Fruit fly (Drosophila melanogaster) whole organism, embryonic: ENCODE data around the gene anchor.
A peak's percentile ranks its signal among the peaks of the same experiment; 100 is the strongest.

ENCODE experiments used
- Atf3 ChIP-seq: fragments of 200-800 bp; sonication (Bioruptor generic); optimal IDR thresholded peaks from 3 replicates; lab custom pipeline; 2016; ENCODE audit warnings: missing biosample characterization, missing genetic modification characterization
- Bgb ChIP-seq: fragments of 200-800 bp; sonication (Bioruptor generic); IDR thresholded peaks from 2 replicates; pipeline ENCODE4 v1.3.6; 2022; ENCODE audit warnings: missing biosample characterization, missing genetic modification characterization; ENCODE audit not compliant: partially characterized antibody
- Blimp-1 ChIP-seq: fragments of 200-800 bp; sonication (Bioruptor generic); optimal IDR thresholded peaks from 3 replicates; lab custom pipeline; 2018; ENCODE audit warnings: missing biosample characterization, missing genetic modification characterization, mild to moderate bottlenecking, moderate library complexity, missing genetic modification reagents
- CG10209 ChIP-seq: fragments of 200-800 bp; sonication (Bioruptor generic); optimal IDR thresholded peaks from 3 replicates; lab custom pipeline; 2017; ENCODE audit warnings: missing biosample characterization, mild to moderate bottlenecking, missing genetic modification characterization, missing genetic modification reagents
- CG10274 ChIP-seq: fragments of 200-800 bp; sonication (Bioruptor generic); optimal IDR thresholded peaks from 3 replicates; lab custom pipeline; 2017; ENCODE audit warnings: missing biosample characterization, mild to moderate bottlenecking, missing genetic modification characterization
- CG11093 ChIP-seq: fragments of 200-800 bp; sonication (Bioruptor generic); IDR thresholded peaks from 3 replicates; pipeline ENCODE4 v1.3.6; 2022; ENCODE audit warnings: missing biosample characterization, missing genetic modification characterization
- CG11504 ChIP-seq: fragments of 200-800 bp; sonication (Bioruptor generic); optimal IDR thresholded peaks from 3 replicates; lab custom pipeline; 2019; ENCODE audit warnings: missing biosample characterization, mild to moderate bottlenecking, missing genetic modification characterization, moderate library complexity
- CG12219 ChIP-seq: fragments of 200-800 bp; sonication (Bioruptor generic); optimal IDR thresholded peaks from 3 replicates; lab custom pipeline; 2018; ENCODE audit warnings: missing biosample characterization, mild to moderate bottlenecking, missing genetic modification characterization
- CG12769 ChIP-seq: fragments of 200-800 bp; sonication (Bioruptor generic); optimal IDR thresholded peaks from 2 replicates; lab custom pipeline; 2019; ENCODE audit warnings: missing biosample characterization, mild to moderate bottlenecking, missing genetic modification characterization, moderate library complexity
- CG14014 ChIP-seq: fragments of 200-800 bp; sonication (Bioruptor generic); IDR thresholded peaks from 2 replicates; pipeline ENCODE4 v1.3.6; 2022; ENCODE audit warnings: missing biosample characterization, missing genetic modification characterization
- CG17361 ChIP-seq: fragments of 200-800 bp; sonication (Bioruptor generic); IDR thresholded peaks from 3 replicates; pipeline ENCODE4 v1.3.6; 2022; ENCODE audit warnings: missing biosample characterization, missing genetic modification characterization
- CG2120 ChIP-seq: fragments of 200-800 bp; sonication (Bioruptor generic); optimal IDR thresholded peaks from 3 replicates; lab custom pipeline; 2016; ENCODE audit warnings: missing biosample characterization, missing genetic modification characterization
- CG30403 ChIP-seq: fragments of 200-800 bp; sonication (Bioruptor generic); optimal IDR thresholded peaks from 3 replicates; lab custom pipeline; 2016; ENCODE audit warnings: missing biosample characterization, missing genetic modification characterization
- CG31441 ChIP-seq: fragments of 200-800 bp; sonication (Bioruptor generic); IDR thresholded peaks from 2 replicates; pipeline ENCODE4 v1.3.6; 2022; ENCODE audit warnings: missing biosample characterization, missing genetic modification characterization
- CG3163 ChIP-seq: fragments of 200-800 bp; sonication (Bioruptor generic); optimal IDR thresholded peaks from 3 replicates; lab custom pipeline; 2016; ENCODE audit warnings: missing biosample characterization, missing genetic modification characterization
- CG34376 ChIP-seq: fragments of 200-800 bp; sonication (Bioruptor generic); optimal IDR thresholded peaks from 2 replicates; lab custom pipeline; 2018; ENCODE audit warnings: missing biosample characterization, mild to moderate bottlenecking, missing genetic modification characterization
- CG4282 ChIP-seq: fragments of 200-800 bp; sonication (Bioruptor generic); optimal IDR thresholded peaks from 2 replicates; lab custom pipeline; 2016; ENCODE audit warnings: missing biosample characterization, missing genetic modification characterization
- CG4854 ChIP-seq: fragments of 200-800 bp; sonication (Bioruptor generic); optimal IDR thresholded peaks from 2 replicates; lab custom pipeline; 2016; ENCODE audit warnings: missing biosample characterization, missing genetic modification characterization, inconsistent platforms
- CG6175 ChIP-seq: fragments of 200-800 bp; sonication (Bioruptor generic); IDR thresholded peaks from 3 replicates; pipeline ENCODE4 v1.3.6; 2022; ENCODE audit warnings: missing biosample characterization, missing genetic modification characterization
- CG7372 ChIP-seq: fragments of 200-800 bp; sonication (Bioruptor generic); IDR thresholded peaks from 2 replicates; pipeline ENCODE4 v1.3.6; 2022; ENCODE audit warnings: missing biosample characterization, missing genetic modification characterization
- CG7839 ChIP-seq: fragments of 200-800 bp; sonication (Bioruptor generic); optimal IDR thresholded peaks from 3 replicates; lab custom pipeline; 2018; ENCODE audit warnings: missing biosample characterization, mild to moderate bottlenecking, missing genetic modification characterization, moderate library complexity
- CG8478 ChIP-seq: fragments of >200 bp; optimal IDR thresholded peaks from 2 replicates; lab custom pipeline; 2018
- CG9609 ChIP-seq: fragments of 200-800 bp; sonication (Bioruptor generic); optimal IDR thresholded peaks from 3 replicates; lab custom pipeline; 2016; ENCODE audit warnings: missing biosample characterization, missing genetic modification characterization
- CG9797 ChIP-seq: fragments of 200-800 bp; sonication (Bioruptor generic); optimal IDR thresholded peaks from 3 replicates; lab custom pipeline; 2018; ENCODE audit warnings: missing biosample characterization, mild to moderate bottlenecking, missing genetic modification characterization
- CoRest ChIP-seq: fragments of 200-800 bp; sonication (Bioruptor generic); optimal IDR thresholded peaks from 3 replicates; lab custom pipeline; 2018; ENCODE audit warnings: missing biosample characterization, mild to moderate bottlenecking, missing genetic modification characterization, moderate library complexity
- Drgx ChIP-seq: fragments of 200-800 bp; sonication (Bioruptor generic); IDR thresholded peaks from 2 replicates; pipeline ENCODE4 v1.3.6; 2022; ENCODE audit warnings: missing biosample characterization, missing genetic modification characterization
- Eip74EF ChIP-seq, 2 experiments: fragments of 200-800 bp in 1 of 2; fragments of >200 bp in 1 of 2; sonication (Bioruptor generic) in 1 of 2; optimal IDR thresholded peaks; 2 replicates each; lab custom pipeline; 2017 to 2019; ENCODE audit warnings: missing biosample characterization in 2 of 2, missing genetic modification characterization in 2 of 2, mild to moderate bottlenecking in 1 of 2, moderate library complexity in 1 of 2
- Elba2 ChIP-seq: fragments of 200-800 bp; sonication (Bioruptor generic); optimal IDR thresholded peaks from 3 replicates; lab custom pipeline; 2016; ENCODE audit warnings: missing biosample characterization, missing genetic modification characterization
- Ets65A ChIP-seq: fragments of 200-800 bp; sonication (Bioruptor generic); peaks from one replicate; lab custom pipeline; 2016; ENCODE audit warnings: missing biosample characterization, missing genetic modification characterization
- Hr78 ChIP-seq, 2 experiments: fragments of 200-800 bp in 1 of 2; fragments of >200 bp in 1 of 2; sonication (Bioruptor generic) in 1 of 2; optimal IDR thresholded peaks; 2 replicates each; lab custom pipeline; 2017 to 2019; ENCODE audit warnings: missing biosample characterization in 2 of 2, missing genetic modification characterization in 2 of 2, mild to moderate bottlenecking in 1 of 2, moderate library complexity in 1 of 2
- Med ChIP-seq: fragments of 200-800 bp; sonication (Bioruptor generic); peaks from one replicate; lab custom pipeline; 2016; ENCODE audit warnings: missing biosample characterization, missing genetic modification characterization, mild to moderate bottlenecking, inconsistent platforms, moderate library complexity
- Sox100B ChIP-seq: fragments of 200-800 bp; sonication (Bioruptor generic); optimal IDR thresholded peaks from 3 replicates; lab custom pipeline; 2018; ENCODE audit warnings: missing biosample characterization, mild to moderate bottlenecking, missing genetic modification characterization
- YL-1 ChIP-seq: fragments of 200-800 bp; sonication (Bioruptor generic); optimal IDR thresholded peaks from 3 replicates; lab custom pipeline; 2017; ENCODE audit warnings: missing biosample characterization, mild to moderate bottlenecking, missing genetic modification characterization
- bbx ChIP-seq: fragments of 200-800 bp; sonication (Bioruptor generic); IDR thresholded peaks from 2 replicates; pipeline ENCODE4 v1.3.6; 2022; ENCODE audit warnings: missing biosample characterization, missing genetic modification characterization; ENCODE audit not compliant: partially characterized antibody
- bcd ChIP-seq: fragments of 200-800 bp; sonication (Bioruptor generic); optimal IDR thresholded peaks from 2 replicates; lab custom pipeline; 2017; ENCODE audit warnings: missing biosample characterization, mild to moderate bottlenecking, missing genetic modification characterization
- cg ChIP-seq: fragments of 200-800 bp; sonication (Bioruptor generic); optimal IDR thresholded peaks from 3 replicates; lab custom pipeline; 2019; ENCODE audit warnings: missing biosample characterization, mild to moderate bottlenecking, missing genetic modification characterization, moderate library complexity
- emc ChIP-seq: fragments of 200-800 bp; sonication (Bioruptor generic); optimal IDR thresholded peaks from 2 replicates; lab custom pipeline; 2016; ENCODE audit warnings: missing biosample characterization, missing genetic modification characterization
- fd96Cb ChIP-seq: fragments of 200-800 bp; sonication (Bioruptor generic); optimal IDR thresholded peaks from 2 replicates; lab custom pipeline; 2018; ENCODE audit warnings: missing biosample characterization, mild to moderate bottlenecking, missing genetic modification characterization, moderate library complexity
- ftz-f1 ChIP-seq: fragments of 200-800 bp; sonication (Bioruptor generic); optimal IDR thresholded peaks from 2 replicates; lab custom pipeline; 2016; ENCODE audit warnings: missing biosample characterization, missing genetic modification characterization
- gem ChIP-seq: fragments of 200-800 bp; sonication (Bioruptor generic); optimal IDR thresholded peaks from 2 replicates; lab custom pipeline; 2019; ENCODE audit warnings: missing biosample characterization, mild to moderate bottlenecking, missing genetic modification characterization, moderate library complexity
- grau ChIP-seq: fragments of 200-800 bp; optimal IDR thresholded peaks from 3 replicates; lab custom pipeline; 2019; ENCODE audit warnings: missing biosample characterization, mild to moderate bottlenecking, missing genetic modification characterization, moderate library complexity
- org-1 ChIP-seq: fragments of 200-800 bp; sonication (Bioruptor generic); optimal IDR thresholded peaks from 2 replicates; lab custom pipeline; 2017; ENCODE audit warnings: missing biosample characterization, missing genetic modification characterization
- repo ChIP-seq: fragments of 200-800 bp; sonication (Bioruptor generic); optimal IDR thresholded peaks from 2 replicates; lab custom pipeline; 2016; ENCODE audit warnings: missing biosample characterization, missing genetic modification characterization
- rib ChIP-seq: fragments of 200-800 bp; sonication (Bioruptor generic); IDR thresholded peaks from 2 replicates; pipeline ENCODE4 v1.3.6; 2022; ENCODE audit warnings: missing biosample characterization, missing genetic modification characterization
- run ChIP-seq: fragments of 200-800 bp; sonication (Bioruptor generic); optimal IDR thresholded peaks from 3 replicates; lab custom pipeline; 2018; ENCODE audit warnings: missing biosample characterization, mild to moderate bottlenecking, missing genetic modification characterization
- sim ChIP-seq: fragments of 200-800 bp; sonication (Bioruptor generic); IDR thresholded peaks from 2 replicates; pipeline ENCODE4 v1.3.6; 2022; ENCODE audit warnings: missing biosample characterization, missing genetic modification characterization
- vvl ChIP-seq: fragments of 200-800 bp; sonication (Bioruptor generic); IDR thresholded peaks from 2 replicates; pipeline ENCODE4 v1.3.6; 2022; ENCODE audit warnings: missing biosample characterization, missing genetic modification characterization
- zfh2 ChIP-seq: fragments of 200-800 bp; sonication (Bioruptor generic); optimal IDR thresholded peaks from 2 replicates; lab custom pipeline; 2016; ENCODE audit warnings: missing biosample characterization, missing genetic modification characterization

The anchor gene

DNA sequence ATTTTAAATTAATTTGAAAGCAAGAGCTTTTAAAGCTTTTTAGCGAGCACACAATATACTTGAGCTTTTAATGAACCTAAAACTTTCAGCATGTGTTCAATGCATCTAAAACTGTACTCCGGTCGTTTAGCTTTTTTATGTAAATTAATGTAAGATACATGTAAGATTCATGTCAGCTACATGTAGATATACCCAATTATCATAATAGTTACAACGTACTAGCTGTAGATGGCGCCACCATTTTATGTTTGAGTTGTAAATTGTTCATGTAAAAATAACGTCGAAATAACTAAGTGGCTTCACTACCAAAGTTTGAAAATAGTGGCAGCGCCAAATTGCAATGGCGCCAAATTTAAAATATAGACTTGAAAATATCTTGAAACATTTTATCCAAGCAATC lies 24.7 kb upstream of the anchor start (continued):
- TF ChIP-seq CG4282 (GFP tag; lab: Kevin White, UChicago), result peak; percentile 24
- no peak for TF ChIP-seq org-1
- no peak for TF ChIP-seq Drgx
- TF ChIP-seq CG12769 (tag; lab: Kevin White, UChicago), result peak; percentile 23
- peak; percentile 20 for TF ChIP-seq CG4854 (GFP tag; lab: Kevin White, UChicago)
- TF ChIP-seq Bgb (GFP tag; lab: Robert Waterston, UW), result peak; percentile 85
- peak; percentile 36; the same call in 1 of the 3 replicates for TF ChIP-seq CG17361 (GFP tag; lab: Robert Waterston, UW)
- TF ChIP-seq CG34376 (GFP tag; lab: Kevin White, UChicago), result no peak
- no peak for TF ChIP-seq CG7372
- no peak for TF ChIP-seq YL-1
- no peak for TF ChIP-seq CG9609 (GFP tag; lab: Kevin White, UChicago)
- TF ChIP-seq Atf3 (GFP tag; lab: Kevin White, UChicago), result no peak
- TF ChIP-seq CG3163, result no peak
- TF ChIP-seq CoRest (tag; lab: Kevin White, UChicago), result peak; percentile 23
- peak; percentile 19 for TF ChIP-seq grau (tag; lab: Kevin White, UChicago)
- TF ChIP-seq bbx (GFP tag; lab: Robert Waterston, UW), result peak; percentile 61; the same call in 1 of the 2 replicates
- no peak for TF ChIP-seq CG31441

DNA sequence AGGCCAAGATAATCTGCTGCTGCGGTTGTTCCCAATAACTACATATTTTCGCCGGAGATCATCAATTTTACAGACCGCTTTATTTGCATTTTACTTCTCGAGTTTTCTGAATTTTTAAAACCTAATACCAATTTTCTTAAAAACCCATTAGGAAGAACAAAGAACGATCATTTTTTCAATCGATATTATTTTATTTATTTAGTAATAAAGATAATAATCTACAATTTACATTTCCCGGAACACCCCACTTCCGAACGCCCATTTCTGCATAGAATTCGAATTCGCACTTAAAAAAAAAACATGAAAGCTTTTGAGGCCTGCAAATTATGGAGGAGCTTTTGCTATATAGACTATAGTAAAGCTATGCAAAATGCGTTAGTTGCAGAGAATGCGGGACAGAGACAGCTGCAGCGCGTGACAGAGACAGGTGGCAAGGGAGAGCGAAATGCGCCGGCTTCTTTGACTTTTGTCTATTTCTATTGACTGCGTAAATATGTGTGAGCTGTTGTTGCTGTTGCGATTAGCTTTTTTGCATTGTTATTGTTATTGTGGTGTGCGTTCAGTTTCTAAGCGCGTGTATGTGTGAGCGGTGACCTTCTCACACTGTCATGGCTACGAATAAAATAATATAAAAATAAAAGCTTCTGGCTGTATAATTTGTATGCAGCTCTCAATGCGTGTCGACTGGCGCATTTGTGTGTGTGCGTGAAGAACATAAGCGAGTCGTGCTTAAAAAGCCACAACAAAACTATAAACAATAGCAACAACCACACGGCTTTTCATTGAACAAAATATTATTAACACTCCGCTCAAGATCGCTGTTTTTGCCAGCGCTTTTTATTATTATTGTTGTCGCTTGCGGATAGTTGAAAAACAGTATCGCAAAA lies 17.9 kb upstream of the anchor start:
- TF ChIP-seq CG11504 (tag; lab: Kevin White, UChicago) (peak; percentile 49), CG11093 (no peak), CG14014 (GFP tag; lab: Robert Waterston, UW) (no peak), Elba2 (no peak), run (tag; lab: Kevin White, UChicago) (no peak), CG7839 (tag; lab: Kevin White, UChicago) (peak; percentile 29), CG30403 (peak; percentile 16), repo (GFP tag; lab: Kevin White, UChicago) (no peak), zfh2 (GFP tag; lab: Kevin White, UChicago) (no peak), CG6175 (GFP tag; lab: Robert Waterston, UW) (no peak), Eip74EF (GFP tag; optimal IDR thresholded peaks at IDR 0.05; lab: Kevin White, UChicago) (peak in 1 of 2 experiments; percentile 39), CG10274 (GFP tag; lab: Kevin White, UChicago) (no peak), vvl (GFP tag; lab: Robert Waterston, UW) (0 out of 2 replicates have a peak, but pooled peaks have one; percentile 18), Blimp-1 (GFP tag; lab: Kevin White, UChicago) (peak; percentile 2), cg (peak; percentile 56), Med (peak; percentile 61), CG9797 (no peak), CG8478 (lab: Kevin White, UChicago) (no peak), rib (GFP tag; lab: Robert Waterston, UW) (0 out of 2 replicates have a peak, but pooled peaks have one; percentile 41), CoRest (tag; lab: Kevin White, UChicago) (peak; percentile 0), emc (GFP tag; lab: Kevin White, UChicago) (no peak), fd96Cb (tag; lab: Kevin White, UChicago) (no peak), gem (tag; lab: Kevin White, UChicago) (peak; percentile 19), CG2120 (GFP tag; lab: Kevin White, UChicago) (peak; percentile 15), Sox100B (GFP tag; lab: Kevin White, UChicago) (peak; percentile 27), bcd (peak; percentile 6), ftz-f1 (GFP tag; lab: Kevin White, UChicago) (peak; percentile 24), Ets65A (GFP tag; lab: Kevin White, UChicago) (peak; percentile 38), sim (GFP tag; lab: Robert Waterston, UW) (no peak), Hr78 (GFP tag; optimal IDR thresholded peaks at IDR 0.05; lab: Kevin White, UChicago) (peak in 1 of 2 experiments; percentile 9), CG10209 (GFP tag; lab: Kevin White, UChicago) (no peak), CG12219 (GFP tag; lab: Kevin White, UChicago) (no peak)
